Worm (Caenorhabditis elegans): ENCODE data around the gene iffb-1.

DNA sequence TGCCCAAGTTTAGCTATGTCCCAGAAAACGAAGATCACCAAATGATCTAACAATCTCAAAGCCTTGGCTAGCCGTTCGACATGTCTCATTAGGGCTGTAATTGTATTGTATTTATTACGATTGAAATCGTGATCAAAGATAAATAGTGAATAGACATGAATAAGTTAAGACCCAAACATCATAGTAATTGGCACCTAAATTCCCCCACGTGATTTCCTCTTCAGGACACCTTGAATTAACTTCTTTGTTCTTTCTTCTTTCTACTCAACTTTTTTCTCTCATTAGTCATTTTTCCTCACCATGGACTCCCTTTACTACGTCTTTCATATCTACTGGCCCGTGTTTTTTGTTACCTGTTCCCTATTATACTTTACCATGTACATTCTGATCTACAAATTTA is 48.4 kb downstream of the iffb-1 start, which contains the start of gene srd-69:
- TF ChIP-seq sptf-1 (tag; optimal IDR thresholded peaks at IDR 0.05), result no peak
- no peak for TF ChIP-seq nhr-2 (tag; optimal IDR thresholded peaks at IDR 0.05)
- no peak for TF ChIP-seq elt-3 (tag; optimal IDR thresholded peaks at IDR 0.05)
- TF ChIP-seq lsy-2 (tag; optimal IDR thresholded peaks at IDR 0.05), result no peak
- TF ChIP-seq snpc-4 (tag; optimal IDR thresholded peaks at IDR 0.05), result no peak
- TF ChIP-seq lin-13 (tag; optimal IDR thresholded peaks at IDR 0.05), result no peak
- no peak for TF ChIP-seq unc-62 (GFP tag; optimal IDR thresholded peaks at IDR 0.05)
- no peak for TF ChIP-seq nhr-12 (tag; optimal IDR thresholded peaks at IDR 0.05)
- TF ChIP-seq ceh-83 (GFP tag; optimal IDR thresholded peaks at IDR 0.05), result no peak
- TF ChIP-seq hlh-1 (tag; optimal IDR thresholded peaks at IDR 0.05), result no peak
- no peak for TF ChIP-seq nhr-76 (tag; optimal IDR thresholded peaks at IDR 0.05)
- TF ChIP-seq ztf-11 (tag; optimal IDR thresholded peaks at IDR 0.05), result no peak
- no peak for TF ChIP-seq pha-4 (tag; optimal IDR thresholded peaks at IDR 0.05)

Data from whole organism, mixed stage, embryonic.